Worm (Caenorhabditis elegans) whole organism, L4 larva: ENCODE results near the gene egas-1.
A peak's percentile ranks its signal among the peaks of the same experiment; 100 is the strongest.

Source experiments
- ZK546.5 ChIP-seq, 2 experiments: sonication (generic microtip); optimal IDR thresholded peaks; 2 replicates each; lab custom pipeline; 2017; ENCODE audit warnings: missing biosample characterization in 2 of 2, missing genetic modification characterization in 2 of 2
- ceh-20 ChIP-seq: fragments of 200-800 bp; sonication (Bioruptor generic); IDR thresholded peaks from 2 replicates; pipeline ENCODE4 v1.3.6; 2022; ENCODE audit warnings: missing genetic modification reagents, missing genetic modification characterization, missing compliant biosample characterization
- ces-1 ChIP-seq: fragments of 150-350 bp; sonication (generic microtip); optimal IDR thresholded peaks from 4 replicates; lab custom pipeline; 2014; ENCODE audit warnings: missing biosample characterization, missing genetic modification reagents, missing genetic modification characterization
- daf-16 ChIP-seq, 3 experiments: sonication (generic microtip); optimal IDR thresholded peaks; 2 replicates each; lab custom pipeline; 2016 to 2017; ENCODE audit warnings: missing genetic modification characterization in 3 of 3, missing genetic modification reagents in 3 of 3, mild to moderate bottlenecking in 2 of 3, missing compliant biosample characterization in 2 of 3, missing biosample characterization in 1 of 3, moderate library complexity in 1 of 3
- daf-19 ChIP-seq: fragments of 200-800 bp; sonication (Bioruptor generic); conservative IDR thresholded peaks from 2 replicates; pipeline ENCODE4 v1.3.6; 2022; ENCODE audit warnings: missing genetic modification characterization, missing compliant biosample characterization
- daf-8 ChIP-seq: fragments of 200-800 bp; sonication (Bioruptor generic); IDR thresholded peaks from 2 replicates; pipeline ENCODE4 v1.3.6; 2022; ENCODE audit warnings: missing genetic modification characterization, missing compliant biosample characterization
- dmd-8 ChIP-seq: fragments of 200-800 bp; sonication (Bioruptor generic); IDR thresholded peaks from 2 replicates; pipeline ENCODE4 v1.3.6; 2022; ENCODE audit warnings: missing genetic modification characterization, missing compliant biosample characterization
- dmd-9 ChIP-seq: fragments of 200-800 bp; sonication (Bioruptor generic); IDR thresholded peaks from 2 replicates; pipeline ENCODE4 v1.3.6; 2022; ENCODE audit warnings: missing genetic modification reagents, missing genetic modification characterization, missing compliant biosample characterization
- dpl-1 ChIP-seq: fragments of 150-350 bp; optimal IDR thresholded peaks from 2 replicates; lab custom pipeline; 2014; ENCODE audit warnings: missing biosample characterization, missing genetic modification reagents, missing genetic modification characterization
- duxl-1 ChIP-seq: sonication (generic microtip); optimal IDR thresholded peaks from 2 replicates; lab custom pipeline; 2016; ENCODE audit warnings: mild to moderate bottlenecking, missing genetic modification characterization, moderate library complexity, missing compliant biosample characterization; ENCODE audit not compliant: poor library complexity
- dve-1 ChIP-seq: sonication (generic microtip); optimal IDR thresholded peaks from 2 replicates; lab custom pipeline; 2017; ENCODE audit warnings: antibody characterized with exemption, mild to moderate bottlenecking, missing genetic modification characterization, missing compliant biosample characterization; ENCODE audit not compliant: insufficient read depth
- egl-43 ChIP-seq: fragments of 200-800 bp; sonication (Bioruptor generic); IDR thresholded peaks from 2 replicates; pipeline ENCODE4 v1.3.6; 2022; ENCODE audit warnings: missing genetic modification reagents, missing genetic modification characterization, missing compliant biosample characterization
- fos-1 ChIP-seq: fragments of 150-350 bp; optimal IDR thresholded peaks from 2 replicates; lab custom pipeline; 2014; ENCODE audit warnings: missing biosample characterization, missing genetic modification characterization
- hlh-11 ChIP-seq: fragments of 200-800 bp; sonication (Bioruptor generic); optimal IDR thresholded peaks from 2 replicates; lab custom pipeline; 2018; ENCODE audit warnings: mild to moderate bottlenecking, missing genetic modification characterization, missing compliant biosample characterization
- hmg-1.1 ChIP-seq: fragments of 200-800 bp; sonication (Bioruptor generic); IDR thresholded peaks from 2 replicates; pipeline ENCODE4 v1.3.6; 2022; ENCODE audit warnings: missing genetic modification reagents, missing genetic modification characterization, missing compliant biosample characterization
- lin-38 ChIP-seq: fragments of 200-800 bp; sonication (Bioruptor generic); IDR thresholded peaks from 2 replicates; pipeline ENCODE4 v1.3.6; 2022; ENCODE audit warnings: missing genetic modification reagents, missing genetic modification characterization, missing compliant biosample characterization
- lsy-2 ChIP-seq, 2 experiments: fragments of 150-350 bp in 1 of 2; sonication (generic microtip) in 1 of 2; optimal IDR thresholded peaks; 2 replicates each; lab custom pipeline; 2014 to 2017; ENCODE audit warnings: missing biosample characterization in 2 of 2, missing genetic modification characterization in 2 of 2
- madf-9 ChIP-seq: fragments of 200-800 bp; sonication (Bioruptor generic); conservative IDR thresholded peaks from 2 replicates; pipeline ENCODE4 v1.3.6; 2022; ENCODE audit warnings: missing genetic modification reagents, missing genetic modification characterization, missing compliant biosample characterization
- mep-1 ChIP-seq: fragments of 150-350 bp; sonication (generic microtip); optimal IDR thresholded peaks from 3 replicates; lab custom pipeline; 2014; ENCODE audit warnings: missing biosample characterization, missing genetic modification characterization
- nhr-76 ChIP-seq: fragments of 150-350 bp; optimal IDR thresholded peaks from 2 replicates; lab custom pipeline; 2014; ENCODE audit warnings: missing biosample characterization, missing genetic modification characterization
- nhr-77 ChIP-seq: fragments of 150-350 bp; optimal IDR thresholded peaks from 2 replicates; lab custom pipeline; 2014; ENCODE audit warnings: missing biosample characterization, missing genetic modification characterization
- php-3 ChIP-seq: fragments of 200-800 bp; sonication (Bioruptor generic); IDR thresholded peaks from 2 replicates; pipeline ENCODE4 v1.3.6; 2022; ENCODE audit warnings: missing genetic modification reagents, missing genetic modification characterization, missing compliant biosample characterization
- rbr-2 ChIP-seq: sonication (generic microtip); optimal IDR thresholded peaks from 2 replicates; lab custom pipeline; 2016; ENCODE audit warnings: missing genotype, missing genetic modification characterization, missing compliant biosample characterization
- sdz-12 ChIP-seq: fragments of 200-800 bp; sonication (Bioruptor generic); optimal IDR thresholded peaks from 2 replicates; lab custom pipeline; 2018; ENCODE audit warnings: mild to moderate bottlenecking, missing genetic modification characterization, missing compliant biosample characterization
- set-16 ChIP-seq: fragments of 200-800 bp; sonication (Bioruptor generic); IDR thresholded peaks from 2 replicates; pipeline ENCODE4 v1.3.6; 2022; ENCODE audit warnings: missing genetic modification reagents, missing genetic modification characterization, missing compliant biosample characterization
- skn-1 ChIP-seq: fragments of 150-350 bp; optimal IDR thresholded peaks from 2 replicates; lab custom pipeline; 2014; ENCODE audit warnings: missing biosample characterization, missing genetic modification characterization
- spr-1 ChIP-seq: sonication (generic microtip); optimal IDR thresholded peaks from 2 replicates; lab custom pipeline; 2016; ENCODE audit warnings: mild to moderate bottlenecking, missing genetic modification characterization, missing compliant biosample characterization
- spr-3 ChIP-seq: fragments of 200-800 bp; sonication (Bioruptor generic); optimal IDR thresholded peaks from 2 replicates; lab custom pipeline; 2018; ENCODE audit warnings: mild to moderate bottlenecking, missing genetic modification characterization, missing compliant biosample characterization
- tag-97 ChIP-seq: fragments of 200-800 bp; sonication (Bioruptor generic); IDR thresholded peaks from 2 replicates; pipeline ENCODE4 v1.3.6; 2022; ENCODE audit warnings: missing genetic modification characterization, missing compliant biosample characterization
- unc-62 ChIP-seq, 3 experiments: fragments of 150-350 bp in 1 of 3; sonication (generic microtip); optimal IDR thresholded peaks in 2 of 3; peaks in 1 of 3; 1 replicate in 1 of 3; 2 replicates in 2 of 3; lab custom pipeline; 2014 to 2017; ENCODE audit warnings: missing biosample characterization in 3 of 3, missing genetic modification characterization in 3 of 3, missing genetic modification reagents in 3 of 3, missing genotype in 1 of 3
- zfp-2 ChIP-seq: sonication (generic microtip); optimal IDR thresholded peaks from 2 replicates; lab custom pipeline; 2016; ENCODE audit warnings: mild to moderate bottlenecking, missing genetic modification characterization, missing compliant biosample characterization
- ztf-7 ChIP-seq: fragments of 150-350 bp; optimal IDR thresholded peaks from 2 replicates; lab custom pipeline; 2014; ENCODE audit warnings: missing biosample characterization, missing genetic modification characterization

egas-1 gene

ce11 chrV:18687361-18687760, 47.3 kb downstream of the egas-1 start:
- no peak for TF ChIP-seq zfp-2 (tag; lab: Kevin White, UChicago)
- no peak for TF ChIP-seq daf-16 (GFP tag; optimal IDR thresholded peaks at IDR 0.05; lab: Kevin White, UChicago)
- TF ChIP-seq daf-16 (tag; optimal IDR thresholded peaks at IDR 0.05; lab: Kevin White, UChicago) = no peak
- TF ChIP-seq daf-8 = no peak
- no peak for TF ChIP-seq fos-1 (tag; lab: Kevin White, UChicago)
- TF ChIP-seq tag-97 (GFP tag; lab: Robert Waterston, UW) = no peak
- TF ChIP-seq daf-19 (GFP tag; lab: Robert Waterston, UW) = no peak
- no peak for TF ChIP-seq spr-1 (tag; lab: Kevin White, UChicago)
- no peak for TF ChIP-seq hlh-11 (tag; lab: Kevin White, UChicago)
- no peak for TF ChIP-seq madf-9
- TF ChIP-seq skn-1 (tag; lab: Kevin White, UChicago) = no peak
- TF ChIP-seq ztf-7 (tag; lab: Kevin White, UChicago) = no peak
- TF ChIP-seq spr-3 (GFP tag; lab: Kevin White, UChicago) = no peak
- no peak for TF ChIP-seq duxl-1 (tag; lab: Kevin White, UChicago)
- no peak for TF ChIP-seq dmd-9 (GFP tag; lab: Robert Waterston, UW)
- TF ChIP-seq dmd-8 (GFP tag; lab: Robert Waterston, UW) = no peak
- TF ChIP-seq rbr-2 (tag; lab: Kevin White, UChicago) = no peak
- no peak for TF ChIP-seq ZK546.5 (tag; optimal IDR thresholded peaks at IDR 0.05; lab: Kevin White, UChicago)
- TF ChIP-seq sdz-12 (GFP tag; lab: Kevin White, UChicago) = no peak

- TF ChIP-seq dpl-1 (GFP tag; lab: Kevin White, UChicago) (peak; percentile 59), duxl-1 (tag; lab: Kevin White, UChicago) (no peak), unc-62 (GFP tag; optimal IDR thresholded peaks at IDR 0.05 in 1 of 2; lab: Kevin White, UChicago) (peak in 1 of 2 experiments; percentile 88), unc-62 (tag; optimal IDR thresholded peaks at IDR 0.05; lab: Kevin White, UChicago) (no peak), mep-1 (tag; lab: Kevin White, UChicago) (peak; percentile 26), lsy-2 (tag; optimal IDR thresholded peaks at IDR 0.05; lab: Kevin White, UChicago) (peak in 1 of 2 experiments; percentile 55), rbr-2 (tag; lab: Kevin White, UChicago) (peak; percentile 17), nhr-76 (tag; lab: Kevin White, UChicago) (no peak), ces-1 (GFP tag; lab: Kevin White, UChicago) (no peak), php-3 (GFP tag; lab: Robert Waterston, UW) (no peak), lin-38 (GFP tag; lab: Robert Waterston, UW) (peak; percentile 33; the same call in 1 of the 2 replicates), ceh-20 (GFP tag; lab: Robert Waterston, UW) (no peak), nhr-77 (tag; lab: Kevin White, UChicago) (no peak), hmg-1.1 (GFP tag; lab: Robert Waterston, UW) (no peak), dve-1 (tag; lab: Kevin White, UChicago) (peak; percentile 31)
Measured at ce11 chrV:18689681-18690080, 49.6 kb downstream of the egas-1 start, which contains the start of the genes ubc-19 and Y69H2.7. Gene ubc-19, minus strand, starts transcription at chrV:18689762. Gene Y69H2.7, plus strand, starts transcription at chrV:18689989.

ce11 chrV:18695469-18695868, 55.4 kb downstream of the egas-1 start:
- TF ChIP-seq hmg-1.1 (GFP tag; lab: Robert Waterston, UW) (no peak), set-16 (peak; percentile 56; the same call in 1 of the 2 replicates), egl-43 (GFP tag; lab: Robert Waterston, UW) (0 out of 2 replicates have a peak, but pooled peaks have one; percentile 3)
